Fruit fly (Drosophila melanogaster) whole organism, embryonic: ENCODE measurements around the gene alphaKap4.

Source experiments
- Bgb ChIP-seq: fragments of 200-800 bp; sonication (Bioruptor generic); IDR thresholded peaks from 2 replicates; pipeline ENCODE4 v1.3.6; 2022; ENCODE audit warnings: missing biosample characterization, missing genetic modification characterization; ENCODE audit not compliant: partially characterized antibody
- CG10654 ChIP-seq: fragments of 200-800 bp; sonication (Bioruptor generic); optimal IDR thresholded peaks from 2 replicates; lab custom pipeline; 2016; ENCODE audit warnings: missing biosample characterization, missing genetic modification characterization
- CG10979 ChIP-seq: fragments of 200-800 bp; sonication (Bioruptor generic); optimal IDR thresholded peaks from 2 replicates; lab custom pipeline; 2018; ENCODE audit warnings: missing biosample characterization, mild to moderate bottlenecking, missing genetic modification characterization, moderate library complexity
- CG12155 ChIP-seq: fragments of 200-800 bp; sonication (Bioruptor generic); optimal IDR thresholded peaks from 3 replicates; lab custom pipeline; 2016; ENCODE audit warnings: missing biosample characterization, missing genetic modification characterization
- CG15601 ChIP-seq: fragments of 200-800 bp; sonication (Bioruptor generic); optimal IDR thresholded peaks from 3 replicates; lab custom pipeline; 2019; ENCODE audit warnings: missing biosample characterization, mild to moderate bottlenecking, missing genetic modification characterization, moderate library complexity
- CG1602 ChIP-seq: fragments of 200-800 bp; sonication (Bioruptor generic); optimal IDR thresholded peaks from 3 replicates; lab custom pipeline; 2016; ENCODE audit warnings: missing biosample characterization, missing genetic modification characterization
- CG1603 ChIP-seq: fragments of 200-800 bp; sonication (Bioruptor generic); optimal IDR thresholded peaks from 2 replicates; lab custom pipeline; 2019; ENCODE audit warnings: missing biosample characterization, mild to moderate bottlenecking, missing genetic modification characterization, moderate library complexity
- CG17912 ChIP-seq: fragments of 200-800 bp; sonication (Bioruptor generic); optimal IDR thresholded peaks from 2 replicates; lab custom pipeline; 2018; ENCODE audit warnings: missing biosample characterization, mild to moderate bottlenecking, missing genetic modification characterization
- CG18599 ChIP-seq: fragments of 200-800 bp; sonication (Bioruptor generic); optimal IDR thresholded peaks from 3 replicates; lab custom pipeline; 2017; ENCODE audit warnings: missing biosample characterization, missing genetic modification characterization, mild to moderate bottlenecking, moderate library complexity, missing genetic modification reagents
- CG3163 ChIP-seq: fragments of 200-800 bp; sonication (Bioruptor generic); optimal IDR thresholded peaks from 3 replicates; lab custom pipeline; 2016; ENCODE audit warnings: missing biosample characterization, missing genetic modification characterization
- CG5245 ChIP-seq: fragments of 200-800 bp; sonication (Bioruptor generic); optimal IDR thresholded peaks from 3 replicates; lab custom pipeline; 2016; ENCODE audit warnings: missing biosample characterization, missing genetic modification characterization
- CG6175 ChIP-seq: fragments of 200-800 bp; sonication (Bioruptor generic); IDR thresholded peaks from 3 replicates; pipeline ENCODE4 v1.3.6; 2022; ENCODE audit warnings: missing biosample characterization, missing genetic modification characterization
- CG6272 ChIP-seq: fragments of 200-800 bp; sonication (Bioruptor generic); IDR thresholded peaks from 2 replicates; pipeline ENCODE4 v1.3.6; 2022; ENCODE audit warnings: missing biosample characterization, missing genetic modification characterization
- CG6765 ChIP-seq: fragments of 200-800 bp; sonication (Bioruptor generic); optimal IDR thresholded peaks from 3 replicates; lab custom pipeline; 2017; ENCODE audit warnings: missing biosample characterization, mild to moderate bottlenecking, missing genetic modification characterization
- CG8924 ChIP-seq: fragments of 200-800 bp; optimal IDR thresholded peaks from 3 replicates; lab custom pipeline; 2019; ENCODE audit warnings: missing biosample characterization, mild to moderate bottlenecking, missing genetic modification characterization, moderate library complexity
- CG9932 ChIP-seq: fragments of 200-800 bp; sonication (Bioruptor generic); IDR thresholded peaks from 2 replicates; pipeline ENCODE4 v1.3.6; 2022; ENCODE audit warnings: missing biosample characterization, missing genetic modification characterization
- Dek ChIP-seq: fragments of 200-800 bp; sonication (Bioruptor generic); optimal IDR thresholded peaks from 3 replicates; lab custom pipeline; 2019; ENCODE audit warnings: missing biosample characterization, mild to moderate bottlenecking, missing genetic modification characterization, moderate library complexity
- Doc3 ChIP-seq: fragments of 200-800 bp; sonication (Bioruptor generic); IDR thresholded peaks from 3 replicates; pipeline ENCODE4 v1.3.6; 2022; ENCODE audit warnings: missing biosample characterization, missing genetic modification characterization; ENCODE audit not compliant: partially characterized antibody
- Ets97D ChIP-seq: fragments of 200-800 bp; sonication (Bioruptor generic); optimal IDR thresholded peaks from 3 replicates; lab custom pipeline; 2016; ENCODE audit warnings: missing biosample characterization, missing genetic modification characterization
- HmgD ChIP-seq: fragments of 200-800 bp; sonication (Bioruptor generic); optimal IDR thresholded peaks from 3 replicates; lab custom pipeline; 2016; ENCODE audit warnings: missing biosample characterization, missing genetic modification characterization
- Hr51 ChIP-seq, 2 experiments: fragments of 200-800 bp; sonication (Bioruptor generic); optimal IDR thresholded peaks; 2 replicates in 1 of 2; 3 replicates in 1 of 2; lab custom pipeline; 2016 to 2018; ENCODE audit warnings: missing biosample characterization in 2 of 2, missing genetic modification characterization in 2 of 2, mild to moderate bottlenecking in 1 of 2, moderate library complexity in 1 of 2
- Mes4 ChIP-seq: fragments of 200-800 bp; sonication (Bioruptor generic); optimal IDR thresholded peaks from 2 replicates; lab custom pipeline; 2016; ENCODE audit warnings: missing biosample characterization, missing genetic modification characterization
- PHDP ChIP-seq: fragments of 200-800 bp; sonication (Bioruptor generic); optimal IDR thresholded peaks from 3 replicates; lab custom pipeline; 2018; ENCODE audit warnings: missing biosample characterization, mild to moderate bottlenecking, missing genetic modification characterization, moderate library complexity
- Ravus ChIP-seq: fragments of 200-800 bp; sonication (Bioruptor generic); IDR thresholded peaks from 2 replicates; pipeline ENCODE4 v1.3.6; 2022; ENCODE audit warnings: missing biosample characterization, missing genetic modification characterization
- Tbp ChIP-seq: fragments of >200 bp; optimal IDR thresholded peaks from 2 replicates; lab custom pipeline; 2018; ENCODE audit warnings: missing biosample characterization, missing genetic modification characterization
- YL-1 ChIP-seq: fragments of 200-800 bp; sonication (Bioruptor generic); optimal IDR thresholded peaks from 3 replicates; lab custom pipeline; 2017; ENCODE audit warnings: missing biosample characterization, mild to moderate bottlenecking, missing genetic modification characterization
- abd-A ChIP-seq: fragments of 200-800 bp; sonication (Bioruptor generic); optimal IDR thresholded peaks from 3 replicates; lab custom pipeline; 2019; ENCODE audit warnings: missing biosample characterization, mild to moderate bottlenecking, missing genetic modification characterization, moderate library complexity
- amos ChIP-seq: fragments of 200-800 bp; sonication (Bioruptor generic); IDR thresholded peaks from 2 replicates; pipeline ENCODE4 v1.3.6; 2022; ENCODE audit warnings: missing biosample characterization, missing genetic modification characterization; ENCODE audit not compliant: partially characterized antibody
- dati ChIP-seq: fragments of 200-800 bp; sonication (Bioruptor generic); IDR thresholded peaks from 2 replicates; pipeline ENCODE4 v1.3.6; 2022; ENCODE audit warnings: missing biosample characterization, missing genetic modification characterization
- esg ChIP-seq: fragments of 200-800 bp; sonication (Bioruptor generic); conservative IDR thresholded peaks from 2 replicates; pipeline ENCODE4 v1.3.6; 2022; ENCODE audit warnings: missing biosample characterization, missing genetic modification characterization
- eve ChIP-seq, 2 experiments: fragments of >200 bp; optimal IDR thresholded peaks; 2 replicates each; lab custom pipeline; 2017; ENCODE audit warnings: missing biosample characterization in 2 of 2, missing genetic modification characterization in 2 of 2
- hbn ChIP-seq: fragments of 200-800 bp; sonication (Bioruptor generic); IDR thresholded peaks from 2 replicates; pipeline ENCODE4 v1.3.6; 2022; ENCODE audit warnings: missing biosample characterization, missing genetic modification characterization; ENCODE audit not compliant: partially characterized antibody
- insv ChIP-seq, 2 experiments: fragments of 200-800 bp; sonication (Bioruptor generic); optimal IDR thresholded peaks; 3 replicates each; lab custom pipeline; 2016 to 2018; ENCODE audit warnings: missing biosample characterization in 2 of 2, missing genetic modification characterization in 2 of 2
- inv ChIP-seq: fragments of 200-800 bp; sonication (Bioruptor generic); IDR thresholded peaks from 2 replicates; pipeline ENCODE4 v1.3.6; 2022; ENCODE audit warnings: missing biosample characterization, missing genetic modification characterization; ENCODE audit not compliant: partially characterized antibody
- klu ChIP-seq: fragments of 200-800 bp; sonication (Bioruptor generic); IDR thresholded peaks from 2 replicates; pipeline ENCODE4 v1.3.6; 2022; ENCODE audit warnings: missing biosample characterization, missing genetic modification characterization
- lbe ChIP-seq: fragments of 200-800 bp; sonication (Bioruptor generic); optimal IDR thresholded peaks from 2 replicates; lab custom pipeline; 2016; ENCODE audit warnings: missing biosample characterization, mild to moderate bottlenecking, missing genetic modification characterization
- mam ChIP-seq: fragments of 200-800 bp; sonication (Bioruptor generic); optimal IDR thresholded peaks from 3 replicates; lab custom pipeline; 2016; ENCODE audit warnings: missing biosample characterization, missing genetic modification characterization
- oc ChIP-seq: fragments of 200-800 bp; sonication (Bioruptor generic); optimal IDR thresholded peaks from 2 replicates; lab custom pipeline; 2018; ENCODE audit warnings: missing biosample characterization, mild to moderate bottlenecking, missing genetic modification characterization, moderate library complexity
- phol ChIP-seq: fragments of 200-800 bp; sonication (Bioruptor generic); optimal IDR thresholded peaks from 3 replicates; lab custom pipeline; 2018; ENCODE audit warnings: missing biosample characterization, mild to moderate bottlenecking, missing genetic modification characterization, moderate library complexity
- psq ChIP-seq: fragments of 200-800 bp; sonication (Bioruptor generic); optimal IDR thresholded peaks from 2 replicates; lab custom pipeline; 2017; ENCODE audit warnings: missing biosample characterization, missing genetic modification characterization
- ro ChIP-seq: fragments of 200-800 bp; sonication (Bioruptor generic); IDR thresholded peaks from 2 replicates; pipeline ENCODE4 v1.3.6; 2022; ENCODE audit warnings: missing biosample characterization, missing genetic modification characterization
- schlank ChIP-seq: fragments of 200-800 bp; sonication (Bioruptor generic); optimal IDR thresholded peaks from 2 replicates; lab custom pipeline; 2018; ENCODE audit warnings: missing biosample characterization, mild to moderate bottlenecking, missing genetic modification characterization
- slbo ChIP-seq: fragments of 200-800 bp; sonication (Bioruptor generic); IDR thresholded peaks from 2 replicates; pipeline ENCODE4 v1.3.6; 2022; ENCODE audit warnings: missing biosample characterization, missing genetic modification characterization
- so ChIP-seq: fragments of 200-800 bp; sonication (Bioruptor generic); IDR thresholded peaks from 3 replicates; pipeline ENCODE4 v1.3.6; 2022; ENCODE audit warnings: missing biosample characterization, missing genetic modification characterization
- ssp ChIP-seq: fragments of 200-800 bp; sonication (Bioruptor generic); IDR thresholded peaks from 2 replicates; pipeline ENCODE4 v1.3.6; 2022; ENCODE audit warnings: missing biosample characterization, missing genetic modification characterization
- tgo ChIP-seq: fragments of 200-800 bp; sonication (Bioruptor generic); IDR thresholded peaks from 3 replicates; pipeline ENCODE4 v1.3.6; 2022; ENCODE audit warnings: missing biosample characterization, missing genetic modification characterization
- tna ChIP-seq: fragments of 200-800 bp; sonication (Bioruptor generic); IDR thresholded peaks from 2 replicates; pipeline ENCODE4 v1.3.6; 2022; ENCODE audit warnings: missing biosample characterization, missing genetic modification characterization; ENCODE audit not compliant: partially characterized antibody
- unc-4 ChIP-seq: fragments of 200-800 bp; sonication (Bioruptor generic); IDR thresholded peaks from 2 replicates; pipeline ENCODE4 v1.3.6; 2022; ENCODE audit warnings: missing biosample characterization, missing genetic modification characterization; ENCODE audit not compliant: partially characterized antibody
- wor ChIP-seq: fragments of 200-800 bp; sonication (Bioruptor generic); IDR thresholded peaks from 2 replicates; pipeline ENCODE4 v1.3.6; 2022; ENCODE audit warnings: missing biosample characterization, missing genetic modification characterization
- zf30C ChIP-seq: fragments of 200-800 bp; sonication (Bioruptor generic); optimal IDR thresholded peaks from 3 replicates; lab custom pipeline; 2018; ENCODE audit warnings: missing biosample characterization, mild to moderate bottlenecking, missing genetic modification characterization

The alphaKap4 gene

dm6 chr3L:5993701-5994499, 16.9 kb downstream of the alphaKap4 start (continued):
- no peak for TF ChIP-seq lbe
- no peak for TF ChIP-seq CG10654 (GFP tag; lab: Kevin White, UChicago)
- no peak for TF ChIP-seq PHDP (tag; lab: Kevin White, UChicago)
- no peak for TF ChIP-seq oc (tag; lab: Kevin White, UChicago)
- no peak for TF ChIP-seq CG3163 (GFP tag; lab: Kevin White, UChicago)
- TF ChIP-seq hbn (GFP tag; lab: Robert Waterston, UW) = no peak
- TF ChIP-seq ro = no peak
- TF ChIP-seq tgo (GFP tag; lab: Robert Waterston, UW) = no peak
- TF ChIP-seq esg (GFP tag; lab: Robert Waterston, UW) = no peak
- no peak for TF ChIP-seq CG18599
- no peak for TF ChIP-seq Ets97D (GFP tag; lab: Kevin White, UChicago)
- no peak for TF ChIP-seq klu (GFP tag; lab: Robert Waterston, UW)
- no peak for TF ChIP-seq tna (GFP tag; lab: Robert Waterston, UW)
- TF ChIP-seq CG10979 (tag; lab: Kevin White, UChicago) = peak; percentile 53
- TF ChIP-seq HmgD = no peak
- peak; percentile 25 for TF ChIP-seq phol
- TF ChIP-seq psq = no peak
- TF ChIP-seq amos (GFP tag; lab: Robert Waterston, UW) = no peak
- no peak for TF ChIP-seq YL-1 (GFP tag; lab: Kevin White, UChicago)
- TF ChIP-seq CG6272 (GFP tag; lab: Robert Waterston, UW) = no peak
- no peak for TF ChIP-seq Bgb (GFP tag; lab: Robert Waterston, UW)
- TF ChIP-seq zf30C (GFP tag; lab: Kevin White, UChicago) = no peak
- no peak for TF ChIP-seq mam
- no peak for TF ChIP-seq CG6175 (GFP tag; lab: Robert Waterston, UW)
- TF ChIP-seq Doc3 (GFP tag; lab: Robert Waterston, UW) = no peak
- TF ChIP-seq CG8924 (tag; lab: Kevin White, UChicago) = peak; percentile 53
- no peak for TF ChIP-seq CG9932 (GFP tag; lab: Robert Waterston, UW)
- no peak for TF ChIP-seq so (GFP tag; lab: Robert Waterston, UW)
- no peak for TF ChIP-seq abd-A (tag; lab: Kevin White, UChicago)
- no peak for TF ChIP-seq Dek (tag; lab: Kevin White, UChicago)
- TF ChIP-seq eve (GFP tag; optimal IDR thresholded peaks at IDR 0.05; lab: Kevin White, UChicago) = no peak
- no peak for TF ChIP-seq slbo (GFP tag; lab: Robert Waterston, UW)
- TF ChIP-seq CG15601 (tag; lab: Kevin White, UChicago) = peak; percentile 16
- TF ChIP-seq Ravus (GFP tag; lab: Robert Waterston, UW) = no peak
- TF ChIP-seq CG1603 (tag; lab: Kevin White, UChicago) = no peak
- no peak for TF ChIP-seq inv (GFP tag; lab: Robert Waterston, UW)
- TF ChIP-seq unc-4 = no peak
- no peak for TF ChIP-seq Hr51 (GFP tag; optimal IDR thresholded peaks at IDR 0.05; lab: Kevin White, UChicago)
- TF ChIP-seq wor (GFP tag; lab: Robert Waterston, UW) = no peak
- TF ChIP-seq ssp (GFP tag; lab: Robert Waterston, UW) = no peak
- no peak for TF ChIP-seq CG12155 (GFP tag; lab: Kevin White, UChicago)
- no peak for TF ChIP-seq Mes4 (GFP tag; lab: Kevin White, UChicago)
- no peak for TF ChIP-seq CG5245 (GFP tag; lab: Kevin White, UChicago)
- no peak for TF ChIP-seq CG17912
- no peak for TF ChIP-seq CG1602 (GFP tag; lab: Kevin White, UChicago)
- TF ChIP-seq schlank (tag; lab: Kevin White, UChicago) = no peak
- TF ChIP-seq CG6765 = no peak
- TF ChIP-seq Tbp = no peak
- TF ChIP-seq dati (GFP tag; lab: Robert Waterston, UW) = no peak
- no peak for TF ChIP-seq insv (GFP tag; optimal IDR thresholded peaks at IDR 0.05; lab: Kevin White, UChicago)
